Fruit fly (Drosophila melanogaster): ENCODE results near the gene CG11537.

Gene CG11537

DNA sequence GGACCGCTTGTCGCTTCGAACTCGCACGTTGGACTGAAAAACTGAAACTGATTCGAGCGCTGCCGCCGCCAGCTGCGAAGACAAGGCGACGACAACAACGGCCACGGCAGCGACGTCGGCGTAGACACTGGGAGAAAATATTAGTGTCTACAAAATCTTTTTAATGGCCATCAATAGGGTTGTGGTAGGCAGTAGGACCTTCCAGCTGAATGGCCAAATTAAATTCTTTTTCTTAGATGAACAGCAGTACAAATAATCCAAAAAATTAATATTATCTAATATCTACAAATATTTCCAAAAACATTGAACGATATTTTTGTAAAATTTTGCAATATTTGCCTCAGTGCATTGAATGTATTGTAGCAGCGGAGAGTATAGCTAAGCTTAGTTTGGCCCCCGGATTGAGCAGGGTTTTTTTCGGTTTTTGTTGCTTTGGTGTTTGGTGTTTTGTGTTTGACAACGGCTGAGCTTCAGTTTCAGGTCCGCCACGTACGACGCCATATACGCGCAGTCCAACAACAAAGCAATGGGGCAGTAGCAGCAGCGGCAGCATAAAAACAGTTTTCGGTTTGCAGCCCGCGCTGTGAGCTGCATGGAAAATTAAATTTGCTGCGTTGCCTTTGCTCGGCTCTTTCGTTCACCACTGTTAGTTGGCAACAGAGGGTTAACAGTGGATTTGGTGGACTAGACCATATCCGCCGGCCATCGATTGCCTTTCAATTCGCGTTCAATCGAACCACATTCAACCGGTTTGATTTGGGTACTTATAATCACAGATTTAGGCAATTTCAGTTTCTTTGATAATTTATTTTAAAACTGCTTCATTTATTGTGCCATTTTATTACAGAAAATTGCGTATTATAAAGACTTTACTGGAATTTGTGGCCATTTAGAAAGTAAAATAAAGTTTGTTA lies 36.1 kb downstream of the CG11537 start, which contains the start of gene Cht7 (continued):
- TF ChIP-seq Taf1 (GFP tag; IDR thresholded peaks at IDR 0.05) (no peak), zen (tag; optimal IDR thresholded peaks at IDR 0.05) (peak; percentile 57), Dp (GFP tag; optimal IDR thresholded peaks at IDR 0.05) (no peak), CG2889 (GFP tag; IDR thresholded peaks at IDR 0.05) (peak; percentile 55; the same call in 2 of the 3 replicates), en (GFP tag; optimal IDR thresholded peaks at IDR 0.05) (peak; percentile 46), vnd (GFP tag; IDR thresholded peaks at IDR 0.05; ENCODE audit: partially characterized antibody) (no peak), nau (GFP tag; optimal IDR thresholded peaks at IDR 0.05) (peak; percentile 78), CG1792 (GFP tag; optimal IDR thresholded peaks at IDR 0.05) (peak; percentile 23), HLHmδ (GFP tag; optimal IDR thresholded peaks at IDR 0.05) (no peak), CG10366 (GFP tag; IDR thresholded peaks at IDR 0.05) (peak; percentile 85), CHES-1-like (GFP tag; optimal IDR thresholded peaks at IDR 0.05) (peak; percentile 34), CG13894 (tag; optimal IDR thresholded peaks at IDR 0.05) (peak; percentile 43), maf-S (GFP tag; optimal IDR thresholded peaks at IDR 0.05) (peak; percentile 46), sr (GFP tag; IDR thresholded peaks at IDR 0.05) (no peak), E2f2 (GFP tag; IDR thresholded peaks at IDR 0.05) (peak; percentile 64), Mad (GFP tag; optimal IDR thresholded peaks at IDR 0.05) (peak; percentile 87), E2f1 (GFP tag; IDR thresholded peaks at IDR 0.05) (peak; percentile 81), corto (GFP tag; optimal IDR thresholded peaks at IDR 0.05) (peak; percentile 39), CG4854 (GFP tag; optimal IDR thresholded peaks at IDR 0.05) (peak; percentile 69), CG31365 (tag; optimal IDR thresholded peaks at IDR 0.05) (peak; percentile 20), Hr51 (GFP tag; optimal IDR thresholded peaks at IDR 0.05) (peak; percentile 68 to 93), cad (GFP tag; optimal IDR thresholded peaks at IDR 0.05) (no peak), CG6813 (GFP tag; optimal IDR thresholded peaks at IDR 0.05) (peak; percentile 78), bowl (GFP tag; IDR thresholded peaks at IDR 0.05) (peak; percentile 80), ranshi (GFP tag; IDR thresholded peaks at IDR 0.05) (peak; percentile 71; the same call in 1 of the 2 replicates), exex (tag; optimal IDR thresholded peaks at IDR 0.05) (peak; percentile 15), HmgZ (tag; optimal IDR thresholded peaks at IDR 0.05) (peak; percentile 91), CrebB (tag; optimal IDR thresholded peaks at IDR 0.05) (peak; percentile 56), CG1024 (GFP tag; IDR thresholded peaks at IDR 0.05) (peak; percentile 25; the same call in 1 of the 2 replicates), CG12071 (GFP tag; optimal IDR thresholded peaks at IDR 0.05) (peak; percentile 71), CG33213 (GFP tag; optimal IDR thresholded peaks at IDR 0.05) (peak; percentile 63), CG13775 (GFP tag; optimal IDR thresholded peaks at IDR 0.05) (peak; percentile 83), Sin3A (optimal IDR thresholded peaks at IDR 0.05) (no peak), CG14710 (tag; optimal IDR thresholded peaks at IDR 0.05) (peak; percentile 73), Dref (GFP tag; IDR thresholded peaks at IDR 0.05) (no peak), Oaz (GFP tag; IDR thresholded peaks at IDR 0.05) (peak; percentile 76), sens (GFP tag) (peak; percentile 89), CG13287 (GFP tag; IDR thresholded peaks at IDR 0.05; ENCODE audit: partially characterized antibody) (no peak), Bteb2 (GFP tag; optimal IDR thresholded peaks at IDR 0.05) (peak; percentile 74), p53 (GFP tag; optimal IDR thresholded peaks at IDR 0.05) (no peak), cwo (GFP tag; optimal IDR thresholded peaks at IDR 0.05) (peak; percentile 75), CG9817 (tag; optimal IDR thresholded peaks at IDR 0.05) (peak; percentile 82), br (optimal IDR thresholded peaks at IDR 0.05) (no peak), CG12219 (GFP tag; optimal IDR thresholded peaks at IDR 0.05) (peak; percentile 84), run (tag; optimal IDR thresholded peaks at IDR 0.05) (peak; percentile 83), Drgx (GFP tag; IDR thresholded peaks at IDR 0.05) (peak; percentile 92), shn (GFP tag; optimal IDR thresholded peaks at IDR 0.05) (peak; percentile 22), unpg (GFP tag; optimal IDR thresholded peaks at IDR 0.05) (peak; percentile 90), CG31224 (GFP tag; IDR thresholded peaks at IDR 0.05) (peak; percentile 67)

All from whole organism, embryonic.